Worm (Caenorhabditis elegans) whole organism, mixed stage, embryonic: ENCODE measurements around the gene C50E10.2.

ENCODE experiments used
- elt-3 ChIP-seq: fragments of 150-350 bp; optimal IDR thresholded peaks from 2 replicates; lab custom pipeline; 2014; ENCODE audit warnings: missing biosample characterization, missing genetic modification characterization
- lin-13 ChIP-seq: fragments of 150-350 bp; optimal IDR thresholded peaks from 2 replicates; lab custom pipeline; 2014; ENCODE audit warnings: missing biosample characterization, missing genetic modification characterization
- lsy-2 ChIP-seq: fragments of 150-350 bp; optimal IDR thresholded peaks from 2 replicates; lab custom pipeline; 2014; ENCODE audit warnings: missing biosample characterization, missing genetic modification characterization
- mep-1 ChIP-seq: fragments of 150-350 bp; optimal IDR thresholded peaks from 2 replicates; lab custom pipeline; 2017; ENCODE audit warnings: missing biosample characterization, missing genetic modification reagents, missing genetic modification characterization, inconsistent platforms
- nhr-12 ChIP-seq: fragments of 150-350 bp; optimal IDR thresholded peaks from 2 replicates; lab custom pipeline; 2014; ENCODE audit warnings: missing biosample characterization, missing genetic modification characterization
- nhr-2 ChIP-seq: fragments of 150-350 bp; optimal IDR thresholded peaks from 2 replicates; lab custom pipeline; 2014; ENCODE audit warnings: missing biosample characterization, missing genetic modification characterization
- nhr-76 ChIP-seq: sonication (generic microtip); optimal IDR thresholded peaks from 2 replicates; lab custom pipeline; 2017; ENCODE audit warnings: missing biosample characterization, missing genetic modification characterization
- unc-39 ChIP-seq: fragments of 150-350 bp; optimal IDR thresholded peaks from 2 replicates; lab custom pipeline; 2014; ENCODE audit warnings: missing biosample characterization, missing genetic modification characterization
- unc-62 ChIP-seq: fragments of 150-350 bp; optimal IDR thresholded peaks from 2 replicates; lab custom pipeline; 2014; ENCODE audit warnings: missing biosample characterization, missing genetic modification reagents, missing genetic modification characterization
- ztf-11 ChIP-seq: fragments of 150-350 bp; optimal IDR thresholded peaks from 2 replicates; lab custom pipeline; 2014; ENCODE audit warnings: missing biosample characterization, missing genetic modification characterization

DNA sequence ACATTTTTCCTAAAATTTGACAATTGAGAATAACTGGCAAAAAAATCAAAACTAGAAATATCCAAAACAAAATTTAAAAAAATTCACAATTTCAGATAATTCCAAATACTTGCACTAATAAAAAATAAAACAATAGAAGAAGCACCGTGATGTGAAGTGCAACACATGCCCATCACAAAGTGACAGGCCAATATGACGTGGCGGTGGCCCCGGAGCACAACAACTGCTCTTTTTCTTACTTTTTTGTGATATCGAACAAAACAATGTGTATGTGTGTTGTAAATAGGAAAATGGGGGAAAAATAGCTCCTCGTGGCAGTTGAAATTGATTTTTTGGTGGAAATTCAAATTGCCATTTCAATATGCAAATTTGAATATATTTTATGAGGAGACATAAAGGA is 44.3 kb upstream of the C50E10.2 start:
- no peak for TF ChIP-seq nhr-2 (tag; lab: Kevin White, UChicago)
- peak; percentile 89 for TF ChIP-seq unc-62 (GFP tag; lab: Kevin White, UChicago)
- no peak for TF ChIP-seq lin-13
- no peak for TF ChIP-seq elt-3 (tag; lab: Kevin White, UChicago)
- TF ChIP-seq nhr-76 (tag; lab: Kevin White, UChicago), result no peak
- no peak for TF ChIP-seq lsy-2
- no peak for TF ChIP-seq ztf-11 (tag; lab: Kevin White, UChicago)
- TF ChIP-seq unc-39 (tag; lab: Kevin White, UChicago), result no peak
- TF ChIP-seq nhr-12 (tag; lab: Kevin White, UChicago), result no peak
- TF ChIP-seq mep-1 (tag; lab: Kevin White, UChicago), result no peak
